Worm (Caenorhabditis elegans) whole organism, L4 larva: ENCODE data around the gene clec-135.
A peak's percentile ranks its signal among the peaks of the same experiment; 100 is the strongest.

ENCODE experiments used
- D1046.2 ChIP-seq: fragments of 200-800 bp; sonication (Bioruptor generic); IDR thresholded peaks from 2 replicates; pipeline ENCODE4 v1.3.6; 2022; ENCODE audit warnings: missing genetic modification characterization, missing compliant biosample characterization
- F49E8.2 ChIP-seq: sonication (generic microtip); optimal IDR thresholded peaks from 2 replicates; lab custom pipeline; 2016; ENCODE audit warnings: missing compliant biosample characterization, mild to moderate bottlenecking, missing genetic modification characterization, borderline replicate concordance
- T20F7.1 ChIP-seq: fragments of 200-800 bp; sonication (Bioruptor generic); optimal IDR thresholded peaks from 2 replicates; lab custom pipeline; 2018; ENCODE audit warnings: mild to moderate bottlenecking, missing genetic modification characterization, missing compliant biosample characterization
- Y75B8A.6 ChIP-seq: fragments of 200-800 bp; sonication (Bioruptor generic); IDR thresholded peaks from 2 replicates; pipeline ENCODE4 v1.3.6; 2022; ENCODE audit warnings: missing genetic modification reagents, missing genetic modification characterization, missing compliant biosample characterization
- aha-1 ChIP-seq: fragments of 150-350 bp; peaks from one replicate; lab custom pipeline; 2014; ENCODE audit warnings: missing biosample characterization, missing genetic modification characterization
- aly-2 ChIP-seq: sonication (generic microtip); optimal IDR thresholded peaks from 2 replicates; lab custom pipeline; 2018; ENCODE audit warnings: missing biosample characterization, missing genetic modification characterization
- arid-1 ChIP-seq: fragments of 200-800 bp; sonication (Bioruptor generic); conservative IDR thresholded peaks from 2 replicates; pipeline ENCODE4 v1.3.6; 2022; ENCODE audit warnings: missing genetic modification reagents, missing genetic modification characterization, missing compliant biosample characterization
- ceh-28 ChIP-seq: fragments of 150-350 bp; optimal IDR thresholded peaks from 2 replicates; lab custom pipeline; 2014; ENCODE audit warnings: missing biosample characterization, missing genetic modification reagents, missing genetic modification characterization
- ceh-32 ChIP-seq: sonication (generic microtip); optimal IDR thresholded peaks from 2 replicates; lab custom pipeline; 2016; ENCODE audit warnings: mild to moderate bottlenecking, missing genetic modification characterization, missing compliant biosample characterization; ENCODE audit not compliant: poor library complexity
- ceh-44 ChIP-seq: fragments of 200-800 bp; sonication (Bioruptor generic); IDR thresholded peaks from 2 replicates; pipeline ENCODE4 v1.3.6; 2022; ENCODE audit warnings: missing genetic modification reagents, missing genetic modification characterization, missing compliant biosample characterization
- ces-1 ChIP-seq: fragments of 150-350 bp; sonication (generic microtip); optimal IDR thresholded peaks from 4 replicates; lab custom pipeline; 2014; ENCODE audit warnings: missing biosample characterization, missing genetic modification reagents, missing genetic modification characterization
- dmd-8 ChIP-seq: fragments of 200-800 bp; sonication (Bioruptor generic); IDR thresholded peaks from 2 replicates; pipeline ENCODE4 v1.3.6; 2022; ENCODE audit warnings: missing genetic modification characterization, missing compliant biosample characterization
- dve-1 ChIP-seq: sonication (generic microtip); optimal IDR thresholded peaks from 2 replicates; lab custom pipeline; 2017; ENCODE audit warnings: antibody characterized with exemption, mild to moderate bottlenecking, missing genetic modification characterization, missing compliant biosample characterization; ENCODE audit not compliant: insufficient read depth
- egl-27 ChIP-seq: sonication (generic microtip); optimal IDR thresholded peaks from 3 replicates; lab custom pipeline; 2017; ENCODE audit warnings: missing biosample characterization, missing genetic modification reagents, missing genetic modification characterization
- hif-1 ChIP-seq, 2 experiments: sonication (generic microtip); optimal IDR thresholded peaks; 2 replicates each; lab custom pipeline; 2016 to 2017; ENCODE audit warnings: missing compliant biosample characterization in 2 of 2, missing genetic modification characterization in 2 of 2, missing genetic modification reagents in 2 of 2, missing genotype in 2 of 2, mild to moderate bottlenecking in 1 of 2
- lim-7 ChIP-seq: fragments of 200-800 bp; sonication (Bioruptor generic); IDR thresholded peaks from 2 replicates; pipeline ENCODE4 v1.3.6; 2022; ENCODE audit warnings: missing genetic modification characterization, missing compliant biosample characterization
- lin-29 ChIP-seq: fragments of 200-800 bp; sonication (Bioruptor generic); IDR thresholded peaks from 2 replicates; pipeline ENCODE4 v1.3.6; 2022; ENCODE audit warnings: missing genetic modification reagents, missing genetic modification characterization, missing compliant biosample characterization
- mdt-29 ChIP-seq: fragments of 200-800 bp; sonication (Bioruptor generic); IDR thresholded peaks from 2 replicates; pipeline ENCODE4 v1.3.6; 2022; ENCODE audit warnings: missing genetic modification reagents, missing genetic modification characterization, missing compliant biosample characterization
- mep-1 ChIP-seq: fragments of 150-350 bp; sonication (generic microtip); optimal IDR thresholded peaks from 3 replicates; lab custom pipeline; 2014; ENCODE audit warnings: missing biosample characterization, missing genetic modification characterization
- nhr-10 ChIP-seq: fragments of 150-350 bp; optimal IDR thresholded peaks from 2 replicates; lab custom pipeline; 2014; ENCODE audit warnings: missing biosample characterization, missing genetic modification characterization
- nhr-102 ChIP-seq: sonication (generic microtip); optimal IDR thresholded peaks from 2 replicates; lab custom pipeline; 2016; ENCODE audit warnings: mild to moderate bottlenecking, missing genetic modification characterization, moderate library complexity, missing compliant biosample characterization
- nhr-111 ChIP-seq: fragments of 200-800 bp; sonication (Bioruptor generic); optimal IDR thresholded peaks from 2 replicates; lab custom pipeline; 2018; ENCODE audit warnings: mild to moderate bottlenecking, missing genetic modification characterization, missing compliant biosample characterization
- nhr-41 ChIP-seq: fragments of 200-800 bp; sonication (Bioruptor generic); IDR thresholded peaks from 2 replicates; pipeline ENCODE4 v1.3.6; 2022; ENCODE audit warnings: missing genetic modification reagents, missing genetic modification characterization, missing compliant biosample characterization
- nhr-48 ChIP-seq: sonication (generic microtip); optimal IDR thresholded peaks from 2 replicates; lab custom pipeline; 2016; ENCODE audit warnings: mild to moderate bottlenecking, missing genetic modification characterization, missing compliant biosample characterization
- nhr-6 ChIP-seq: fragments of 150-350 bp; optimal IDR thresholded peaks from 2 replicates; lab custom pipeline; 2014; ENCODE audit warnings: missing biosample characterization, missing genetic modification characterization
- nhr-76 ChIP-seq: fragments of 150-350 bp; optimal IDR thresholded peaks from 2 replicates; lab custom pipeline; 2014; ENCODE audit warnings: missing biosample characterization, missing genetic modification characterization
- sdz-12 ChIP-seq: fragments of 200-800 bp; sonication (Bioruptor generic); optimal IDR thresholded peaks from 2 replicates; lab custom pipeline; 2018; ENCODE audit warnings: mild to moderate bottlenecking, missing genetic modification characterization, missing compliant biosample characterization
- set-16 ChIP-seq: fragments of 200-800 bp; sonication (Bioruptor generic); IDR thresholded peaks from 2 replicates; pipeline ENCODE4 v1.3.6; 2022; ENCODE audit warnings: missing genetic modification reagents, missing genetic modification characterization, missing compliant biosample characterization
- snpc-4 ChIP-seq: fragments of 150-350 bp; optimal IDR thresholded peaks from 2 replicates; lab custom pipeline; 2014; ENCODE audit warnings: missing biosample characterization, missing genetic modification characterization
- spr-1 ChIP-seq: sonication (generic microtip); optimal IDR thresholded peaks from 2 replicates; lab custom pipeline; 2016; ENCODE audit warnings: mild to moderate bottlenecking, missing genetic modification characterization, missing compliant biosample characterization
- tag-97 ChIP-seq: fragments of 200-800 bp; sonication (Bioruptor generic); IDR thresholded peaks from 2 replicates; pipeline ENCODE4 v1.3.6; 2022; ENCODE audit warnings: missing genetic modification characterization, missing compliant biosample characterization
- unc-130 ChIP-seq: sonication (generic microtip); optimal IDR thresholded peaks from 2 replicates; lab custom pipeline; 2016; ENCODE audit warnings: missing genetic modification reagents, missing genetic modification characterization, missing compliant biosample characterization
- unc-62 ChIP-seq, 3 experiments: fragments of 150-350 bp in 1 of 3; sonication (generic microtip); optimal IDR thresholded peaks in 2 of 3; peaks in 1 of 3; 1 replicate in 1 of 3; 2 replicates in 2 of 3; lab custom pipeline; 2014 to 2017; ENCODE audit warnings: missing biosample characterization in 3 of 3, missing genetic modification characterization in 3 of 3, missing genetic modification reagents in 3 of 3, missing genotype in 1 of 3
- vab-7 ChIP-seq: fragments of 200-800 bp; sonication (Bioruptor generic); IDR thresholded peaks from 2 replicates; pipeline ENCODE4 v1.3.6; 2022; ENCODE audit warnings: missing genetic modification reagents, missing genetic modification characterization, missing compliant biosample characterization
- zag-1 ChIP-seq: fragments of 150-350 bp; optimal IDR thresholded peaks from 2 replicates; lab custom pipeline; 2014; ENCODE audit warnings: missing biosample characterization, missing genetic modification characterization

clec-135 gene

DNA sequence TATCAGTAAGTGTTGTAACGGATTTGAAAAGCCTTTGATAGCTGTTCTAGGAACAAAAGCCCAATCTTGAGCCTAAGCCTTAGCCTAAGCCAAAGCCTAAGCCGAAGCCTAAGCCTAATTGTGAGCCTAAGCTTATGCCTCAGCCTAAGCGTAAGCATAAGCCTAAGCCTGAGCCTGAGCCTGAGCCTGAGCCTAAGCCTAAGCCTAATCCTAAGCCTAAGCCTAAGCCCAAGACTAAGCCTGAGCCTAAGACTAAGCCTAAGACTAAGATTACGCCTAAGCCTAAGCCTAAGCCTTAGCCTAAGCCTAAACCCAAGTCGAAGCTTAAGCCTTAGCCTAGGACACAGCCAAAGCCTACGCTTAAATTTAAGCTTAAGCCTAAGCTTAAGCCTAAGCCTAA is 19.1 kb upstream of the clec-135 start:
- no peak for TF ChIP-seq aly-2
- TF ChIP-seq D1046.2 (GFP tag; lab: Robert Waterston, UW), result 0 out of 2 replicates have a peak, but pooled peaks have one; percentile 37
- 0 out of 2 replicates have a peak, but pooled peaks have one; percentile 29 for TF ChIP-seq lim-7 (GFP tag; lab: Robert Waterston, UW)

DNA sequence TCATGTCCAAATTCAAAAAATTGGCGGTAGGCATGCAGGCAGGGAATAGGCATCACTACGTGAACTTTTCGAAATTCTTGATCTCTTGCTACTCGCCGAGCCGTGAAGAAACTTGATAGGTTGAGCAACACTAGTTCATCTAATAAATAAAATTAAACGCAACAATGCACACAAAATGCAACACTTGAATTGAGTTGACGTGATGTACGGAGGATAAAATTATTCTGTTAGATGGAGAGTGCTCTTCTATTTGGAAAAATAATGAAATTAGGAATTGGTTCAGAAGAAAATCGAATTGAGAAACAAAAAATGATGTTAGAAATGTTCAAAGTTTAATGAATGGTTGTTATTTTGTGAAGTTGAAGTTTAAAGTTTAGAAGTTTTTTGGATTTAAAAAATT is 18.3 kb upstream of the clec-135 start:
- TF ChIP-seq Y75B8A.6 (GFP tag; lab: Robert Waterston, UW), result no peak
- TF ChIP-seq ces-1 (GFP tag; lab: Kevin White, UChicago), result peak; percentile 70

DNA sequence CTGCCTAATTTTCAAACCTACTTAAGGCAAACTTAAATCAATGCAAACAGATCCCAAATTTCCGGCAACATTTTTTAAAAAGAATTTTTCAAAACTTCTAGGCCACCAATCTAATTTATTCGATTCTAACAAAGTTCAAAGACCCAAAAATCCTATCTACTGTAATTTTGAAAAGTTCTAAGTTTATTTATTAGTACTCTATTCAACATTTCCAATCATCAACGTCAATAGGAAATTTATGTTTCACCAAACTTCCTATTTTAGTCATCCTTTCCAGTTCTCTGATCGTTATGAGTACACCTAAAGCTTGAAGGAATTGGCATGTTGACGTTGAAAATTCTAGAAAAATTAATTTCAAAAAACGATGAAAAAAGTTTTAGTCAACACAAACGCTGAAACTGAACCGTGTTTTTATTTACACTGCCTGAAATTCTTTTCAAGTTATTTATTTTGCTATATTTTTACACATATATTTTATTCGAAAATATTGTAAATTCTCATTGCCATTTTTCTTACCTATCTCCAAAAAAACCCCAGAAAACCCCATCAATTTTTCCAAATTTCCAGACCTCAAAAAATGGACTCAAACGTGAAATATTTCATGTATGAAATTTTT is 17.2 kb upstream of the clec-135 start, which contains the start of gene npr-42:
TSS of gene npr-42 (plus strand) at position 566 of the 616 bp plus-strand sequence.
- TF ChIP-seq aha-1 (tag; lab: Kevin White, UChicago) (peak; percentile 86), unc-62 (GFP tag; optimal IDR thresholded peaks at IDR 0.05 in 1 of 2; lab: Kevin White, UChicago) (peak in 1 of 2 experiments; percentile 91), unc-62 (tag; optimal IDR thresholded peaks at IDR 0.05; lab: Kevin White, UChicago) (no peak), T20F7.1 (GFP tag; lab: Kevin White, UChicago) (no peak)
- TF ChIP-seq, all 104 proteins: peak for 2

ce11 chrII:4267711-4268110 is 9.1 kb upstream of the clec-135 start:
- TF ChIP-seq nhr-10, result no peak
- TF ChIP-seq aha-1 (tag; lab: Kevin White, UChicago), result peak; percentile 98
- no peak for TF ChIP-seq ceh-44 (GFP tag; lab: Robert Waterston, UW)
- no peak for TF ChIP-seq nhr-111 (GFP tag; lab: Kevin White, UChicago)
- no peak for TF ChIP-seq F49E8.2 (tag; lab: Kevin White, UChicago)
- TF ChIP-seq mep-1, result no peak
- no peak for TF ChIP-seq nhr-102 (tag; lab: Kevin White, UChicago)

- TF ChIP-seq ceh-28 (peak; percentile 95), nhr-6 (tag; lab: Kevin White, UChicago) (no peak)
Observed at ce11 chrII:4256541-4257001, 2.0 kb downstream of the clec-135 start, which contains the start of gene C16A11.7. TSS of gene C16A11.7 (minus strand) at chrII:4256951.

DNA sequence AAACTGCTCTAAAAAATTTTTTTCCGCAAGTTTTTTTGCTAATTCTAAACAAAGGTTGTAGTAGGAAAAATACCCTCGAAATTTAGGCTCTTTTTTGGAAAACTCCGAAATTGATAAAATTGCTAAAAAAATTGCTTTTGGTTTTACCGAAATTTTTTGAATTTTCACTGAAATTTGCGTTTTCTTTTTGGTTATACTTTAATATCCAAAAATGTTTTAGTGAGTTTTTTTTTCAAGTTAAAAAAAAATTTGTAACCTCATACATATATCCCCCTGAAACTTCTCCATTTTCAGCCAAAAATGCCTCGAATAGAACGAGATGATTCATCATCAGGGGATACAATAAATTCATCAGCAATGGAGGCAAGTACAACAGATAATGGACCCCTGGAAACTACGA is 11.7 kb downstream of the clec-135 start, which contains the start of gene gpa-11:
TSS of gene gpa-11 (plus strand) at position 301 of the 400 bp plus-strand sequence.
- TF ChIP-seq set-16 (GFP tag; lab: Robert Waterston, UW), result no peak
- no peak for TF ChIP-seq arid-1
- TF ChIP-seq zag-1 (tag; lab: Kevin White, UChicago), result no peak
- TF ChIP-seq egl-27 (tag; lab: Kevin White, UChicago), result no peak
- TF ChIP-seq spr-1, result no peak
- no peak for TF ChIP-seq aha-1 (tag; lab: Kevin White, UChicago)
- no peak for TF ChIP-seq mdt-29 (GFP tag; lab: Robert Waterston, UW)
- TF ChIP-seq, all 104 proteins: peak for 0

- TF ChIP-seq nhr-102 (tag; lab: Kevin White, UChicago) (no peak), dve-1 (tag; lab: Kevin White, UChicago) (no peak), unc-130 (GFP tag; lab: Kevin White, UChicago) (no peak), nhr-48 (no peak), nhr-76 (tag; lab: Kevin White, UChicago) (no peak), ceh-32 (no peak), nhr-41 (no peak), tag-97 (no peak), snpc-4 (no peak), lin-29 (GFP tag; lab: Robert Waterston, UW) (no peak), vab-7 (GFP tag; lab: Robert Waterston, UW) (no peak), sdz-12 (GFP tag; lab: Kevin White, UChicago) (no peak), hif-1 (tag; optimal IDR thresholded peaks at IDR 0.05; lab: Kevin White, UChicago) (no peak), dmd-8 (no peak), aly-2 (no peak), egl-27 (tag; lab: Kevin White, UChicago) (no peak)
Observed at ce11 chrII:4244959-4245358, 13.6 kb downstream of the clec-135 start.
